Fruit fly (Drosophila melanogaster): ENCODE data around the gene CG46458.

dm6 chr3R:6903289-6903791 lies 54.8 kb downstream of the CG46458 start:
- no peak for TF ChIP-seq CTCF (optimal IDR thresholded peaks at IDR 0.05)
- no peak for TF ChIP-seq CG8478 (optimal IDR thresholded peaks at IDR 0.05)
